Fruit fly (Drosophila melanogaster) whole organism, wandering third instar larva: ENCODE measurements around the gene Vm32E.

ENCODE experiments used
- Abd-B ChIP-seq: fragments of >200 bp; optimal IDR thresholded peaks from 2 replicates; lab custom pipeline; 2017; ENCODE audit warnings: missing biosample characterization, missing genetic modification characterization
- CrebA ChIP-seq: fragments of 200-800 bp; sonication (Bioruptor generic); optimal IDR thresholded peaks from 2 replicates; lab custom pipeline; 2016; ENCODE audit warnings: missing biosample characterization, mild to moderate bottlenecking, missing genetic modification characterization, borderline replicate concordance
- Dfd ChIP-seq: fragments of >200 bp; optimal IDR thresholded peaks from 2 replicates; lab custom pipeline; 2017; ENCODE audit warnings: missing biosample characterization, missing genetic modification characterization
- Dif ChIP-seq: fragments of 200-275, 200-300 bp; sonication (Bioruptor generic); optimal IDR thresholded peaks from 2 replicates; lab custom pipeline; 2018; ENCODE audit warnings: missing biosample characterization, missing genetic modification characterization; ENCODE audit not compliant: partially characterized antibody
- GATAd ChIP-seq: sonication (Bioruptor generic); optimal IDR thresholded peaks from 2 replicates; lab custom pipeline; 2016; ENCODE audit warnings: missing biosample characterization, missing genetic modification characterization
- HLH106 ChIP-seq: fragments of 200-800 bp; optimal IDR thresholded peaks from 3 replicates; lab custom pipeline; 2019; ENCODE audit warnings: missing biosample characterization, mild to moderate bottlenecking, missing genetic modification characterization, moderate library complexity
- Hr83 ChIP-seq: fragments of 200-300 bp; sonication (Bioruptor generic); optimal IDR thresholded peaks from 2 replicates; lab custom pipeline; 2016; ENCODE audit warnings: missing biosample characterization, mild to moderate bottlenecking, missing genetic modification characterization, moderate library complexity; ENCODE audit not compliant: poor library complexity, severe bottlenecking
- Mio ChIP-seq: sonication (Bioruptor generic); optimal IDR thresholded peaks from 2 replicates; lab custom pipeline; 2016; ENCODE audit warnings: missing biosample characterization, missing genetic modification characterization
- N ChIP-seq: fragments of >200 bp; optimal IDR thresholded peaks from 2 replicates; lab custom pipeline; 2018; ENCODE audit warnings: missing biosample characterization, missing external identifiers, missing genetic modification characterization
- OdsH ChIP-seq: fragments of 200-800 bp; sonication (Bioruptor generic); optimal IDR thresholded peaks from 2 replicates; lab custom pipeline; 2016; ENCODE audit warnings: missing biosample characterization, mild to moderate bottlenecking, missing genetic modification characterization
- Rel ChIP-seq, 2 experiments: fragments of 200-800 bp; sonication (Bioruptor generic) in 1 of 2; optimal IDR thresholded peaks; 2 replicates in 1 of 2; 3 replicates in 1 of 2; lab custom pipeline; 2016 to 2019; ENCODE audit warnings: mild to moderate bottlenecking in 2 of 2, missing biosample characterization in 2 of 2, missing genetic modification characterization in 2 of 2, moderate library complexity in 1 of 2
- Sp1 ChIP-seq: fragments of 200-800 bp; sonication (Bioruptor generic); optimal IDR thresholded peaks from 3 replicates; lab custom pipeline; 2019; ENCODE audit warnings: missing biosample characterization, mild to moderate bottlenecking, missing genetic modification characterization, moderate library complexity
- Vsx2 ChIP-seq: fragments of 200-300, 225-300 bp; sonication (Bioruptor generic); optimal IDR thresholded peaks from 2 replicates; lab custom pipeline; 2018; ENCODE audit warnings: missing biosample characterization, missing genetic modification characterization; ENCODE audit not compliant: partially characterized antibody
- dmrt93B ChIP-seq: fragments of 200-800 bp; sonication (Bioruptor generic); optimal IDR thresholded peaks from 2 replicates; lab custom pipeline; 2018; ENCODE audit warnings: missing biosample characterization, mild to moderate bottlenecking, missing genetic modification characterization
- dsf ChIP-seq: sonication (Bioruptor generic); optimal IDR thresholded peaks from 2 replicates; lab custom pipeline; 2016; ENCODE audit warnings: missing biosample characterization, missing genetic modification characterization, borderline replicate concordance
- ey ChIP-seq: fragments of 200-800 bp; sonication (Bioruptor generic); optimal IDR thresholded peaks from 2 replicates; lab custom pipeline; 2016; ENCODE audit warnings: missing biosample characterization, missing genetic modification characterization
- foxo ChIP-seq, 2 experiments: fragments of 200-800 bp; sonication (Bioruptor generic); optimal IDR thresholded peaks; 2 replicates in 1 of 2; 3 replicates in 1 of 2; lab custom pipeline; 2016 to 2017; ENCODE audit warnings: missing biosample characterization in 2 of 2, missing genetic modification characterization in 2 of 2
- fru ChIP-seq: fragments of 200-800 bp; sonication (Bioruptor generic); optimal IDR thresholded peaks from 3 replicates; lab custom pipeline; 2016; ENCODE audit warnings: missing biosample characterization, mild to moderate bottlenecking, missing genetic modification characterization
- h ChIP-seq: fragments of 200-800 bp; sonication (Bioruptor generic); optimal IDR thresholded peaks from 3 replicates; lab custom pipeline; 2016; ENCODE audit warnings: missing biosample characterization, mild to moderate bottlenecking, missing genetic modification characterization
- lola ChIP-seq: fragments of >200 bp; optimal IDR thresholded peaks from 2 replicates; lab custom pipeline; 2017; ENCODE audit warnings: missing biosample characterization, missing genetic modification characterization
- psq ChIP-seq: fragments of 200-800 bp; sonication (Bioruptor generic); optimal IDR thresholded peaks from 3 replicates; lab custom pipeline; 2017; ENCODE audit warnings: missing biosample characterization, mild to moderate bottlenecking, missing genetic modification characterization, moderate library complexity
- rgr ChIP-seq: fragments of 200-800 bp; sonication (Bioruptor generic); optimal IDR thresholded peaks from 3 replicates; lab custom pipeline; 2016; ENCODE audit warnings: missing biosample characterization, mild to moderate bottlenecking, missing genetic modification characterization
- sage ChIP-seq: fragments of 200-800 bp; sonication (Bioruptor generic); optimal IDR thresholded peaks from 2 replicates; lab custom pipeline; 2016; ENCODE audit warnings: missing biosample characterization, mild to moderate bottlenecking, missing genetic modification characterization
- sv ChIP-seq: fragments of 200-800 bp; sonication (Bioruptor generic); optimal IDR thresholded peaks from 3 replicates; lab custom pipeline; 2016; ENCODE audit warnings: missing biosample characterization, missing genetic modification characterization
- tai ChIP-seq: sonication (Bioruptor generic); optimal IDR thresholded peaks from 2 replicates; lab custom pipeline; 2016; ENCODE audit warnings: missing biosample characterization, missing genetic modification characterization
- woc ChIP-seq: sonication (Bioruptor generic); optimal IDR thresholded peaks from 2 replicates; lab custom pipeline; 2016; ENCODE audit warnings: missing biosample characterization, mild to moderate bottlenecking, missing genetic modification characterization

The Vm32E gene

DNA sequence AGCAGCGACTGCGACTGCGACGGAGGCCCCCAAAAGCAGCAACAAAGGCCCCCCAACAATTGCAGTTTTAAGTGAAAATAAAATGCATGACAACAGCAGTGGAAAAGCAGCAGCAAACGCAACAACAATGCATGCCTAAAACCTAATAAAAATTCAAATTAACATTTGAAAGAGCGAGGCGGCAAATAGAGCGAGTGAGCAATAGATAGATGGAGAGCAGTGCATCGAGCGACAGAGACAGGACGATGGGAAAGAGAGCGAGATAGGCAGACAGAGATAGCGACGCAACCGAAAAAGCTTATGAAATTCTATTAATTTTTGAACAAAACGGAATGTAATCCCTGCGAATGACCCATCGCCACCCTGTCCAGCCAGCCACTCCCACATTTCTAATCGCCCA lies 47.5 kb upstream of the Vm32E start:
- no peak for TF ChIP-seq HLH106 (tag; lab: Kevin White, UChicago)

DNA sequence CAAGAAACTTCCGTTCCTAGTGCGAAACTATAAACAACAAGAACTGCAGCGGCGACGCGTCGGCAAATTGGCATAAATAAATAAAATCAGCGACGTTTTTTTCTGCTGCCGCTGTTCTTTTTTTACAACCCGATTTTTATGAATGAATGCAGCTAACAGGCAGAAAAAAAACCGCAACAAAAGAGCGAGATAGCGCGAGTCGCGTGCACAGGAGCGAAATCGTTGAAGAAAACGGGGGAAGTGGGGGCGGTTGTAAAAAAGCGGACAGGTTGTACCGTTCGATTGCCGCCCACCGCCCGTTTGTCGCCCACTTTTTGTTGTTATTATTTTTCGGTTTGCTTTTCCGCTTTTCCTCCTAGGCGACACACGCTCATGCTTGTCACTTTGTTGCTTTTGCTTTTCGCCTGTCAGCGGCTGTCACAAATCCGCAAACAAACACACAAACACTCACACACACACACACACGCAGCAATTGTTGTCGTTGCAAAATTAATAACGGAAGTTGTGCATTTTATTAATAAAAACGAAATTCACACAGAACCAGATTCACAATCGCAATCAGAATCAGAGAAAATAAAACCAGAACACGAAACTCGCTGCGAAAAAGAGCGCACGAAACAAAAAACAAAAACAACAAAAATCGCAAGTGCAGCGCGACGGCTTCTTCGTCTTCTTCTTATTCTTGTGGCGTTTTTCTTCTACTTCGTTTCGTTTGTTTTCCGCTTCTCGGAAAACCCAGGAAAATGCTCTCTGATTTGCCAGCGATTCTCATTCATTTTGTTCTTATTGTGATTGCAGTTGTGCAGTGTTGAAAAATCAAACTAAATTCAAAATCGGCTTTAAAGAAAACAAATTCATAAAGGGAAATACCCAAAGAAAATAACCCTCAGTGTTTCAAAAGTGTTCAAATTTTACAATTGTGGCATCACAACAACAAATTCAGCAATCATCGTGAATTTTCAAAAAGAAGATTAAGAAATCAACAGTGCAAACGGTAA lies 39.8 kb upstream of the Vm32E start:
- TF ChIP-seq Vsx2 (GFP tag; lab: Kevin White, UChicago) (no peak), Dif (GFP tag; lab: Kevin White, UChicago) (no peak), tai (GFP tag; lab: Kevin White, UChicago) (no peak), ey (no peak), psq (GFP tag; lab: Kevin White, UChicago) (no peak), Rel (GFP tag; optimal IDR thresholded peaks at IDR 0.05; lab: Kevin White, UChicago) (no peak), Rel (tag; optimal IDR thresholded peaks at IDR 0.05; lab: Kevin White, UChicago) (no peak), woc (GFP tag; lab: Kevin White, UChicago) (no peak), OdsH (GFP tag; lab: Kevin White, UChicago) (no peak), Sp1 (no peak), Abd-B (GFP tag; lab: Kevin White, UChicago) (no peak), Dfd (GFP tag; lab: Kevin White, UChicago) (no peak), N (GFP tag; lab: Kevin White, UChicago) (no peak), dsf (GFP tag; lab: Kevin White, UChicago) (no peak)

DNA sequence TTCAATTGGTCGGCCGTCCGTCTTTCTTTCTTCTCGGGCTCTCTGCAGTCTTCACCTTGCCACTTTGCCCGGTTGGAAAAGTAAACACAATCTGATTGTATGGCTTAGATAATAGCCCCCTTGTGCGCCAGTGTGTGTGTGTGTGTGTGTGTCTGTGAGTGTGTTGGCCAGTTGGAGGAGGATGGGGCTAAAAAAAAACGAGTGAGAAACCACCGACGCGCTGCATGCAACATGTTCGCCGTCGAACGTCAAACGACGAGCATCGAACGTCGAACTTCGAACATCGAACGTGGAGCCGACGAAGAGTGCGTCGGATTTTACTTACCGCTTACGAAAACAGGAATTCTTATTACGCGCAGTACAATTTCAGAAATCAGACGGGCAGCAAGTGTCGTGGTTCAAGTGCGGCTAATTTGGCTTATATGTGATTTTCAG lies 38.9 kb upstream of the Vm32E start, which contains the start of gene ab:
TSS of gene ab (plus strand) at position 355 of the 435 bp plus-strand sequence.
- peak; percentile 77 for TF ChIP-seq Vsx2 (GFP tag; lab: Kevin White, UChicago)
- TF ChIP-seq foxo (GFP tag; optimal IDR thresholded peaks at IDR 0.05; lab: Kevin White, UChicago), result no peak
- TF ChIP-seq psq (GFP tag; lab: Kevin White, UChicago), result peak; percentile 0
- no peak for TF ChIP-seq Dfd (GFP tag; lab: Kevin White, UChicago)
- peak; percentile 4 for TF ChIP-seq rgr (GFP tag; lab: Kevin White, UChicago)

DNA sequence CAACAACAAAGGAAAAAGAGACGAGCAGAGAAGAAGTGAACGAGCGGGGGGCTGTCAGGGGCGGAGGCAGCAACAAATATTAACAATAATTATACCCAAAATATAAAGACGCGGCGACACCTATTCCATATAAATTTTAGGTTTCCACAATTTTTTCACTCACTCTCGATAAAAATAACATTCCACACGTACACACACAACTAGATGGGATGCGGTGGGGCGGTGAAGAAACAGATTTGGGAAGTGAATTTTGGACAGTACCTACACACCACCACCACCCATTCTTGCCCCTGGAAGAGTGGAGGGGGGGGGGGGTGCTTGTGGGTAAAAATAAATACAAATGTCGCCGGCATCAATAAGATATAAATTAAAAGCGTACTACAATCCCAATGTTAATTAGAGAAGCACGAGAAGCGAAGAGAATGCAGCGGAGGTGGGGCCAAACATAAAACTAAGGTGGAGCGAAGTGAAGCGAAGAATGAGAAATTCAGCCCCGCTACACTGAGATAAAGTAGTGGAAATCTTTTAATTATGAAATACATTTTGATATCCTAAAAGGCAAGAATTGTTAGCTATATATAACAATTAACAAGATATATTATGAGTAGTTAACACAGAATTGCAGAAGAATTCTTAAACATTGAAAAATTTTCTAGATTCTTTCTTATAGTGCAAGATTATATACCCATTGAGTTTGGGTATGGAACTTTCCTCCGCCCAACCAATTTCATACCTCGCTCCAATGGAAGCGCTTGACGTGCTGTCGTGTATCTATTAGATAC lies 37.3 kb upstream of the Vm32E start:
- TF ChIP-seq Vsx2 (GFP tag; lab: Kevin White, UChicago) (no peak), psq (GFP tag; lab: Kevin White, UChicago) (no peak), sv (peak; percentile 24), foxo (GFP tag; optimal IDR thresholded peaks at IDR 0.05; lab: Kevin White, UChicago) (no peak), N (GFP tag; lab: Kevin White, UChicago) (no peak), GATAd (GFP tag; lab: Kevin White, UChicago) (no peak), CrebA (GFP tag; lab: Kevin White, UChicago) (no peak), Dif (GFP tag; lab: Kevin White, UChicago) (no peak), OdsH (GFP tag; lab: Kevin White, UChicago) (peak; percentile 5), Dfd (GFP tag; lab: Kevin White, UChicago) (no peak), ey (no peak)

DNA sequence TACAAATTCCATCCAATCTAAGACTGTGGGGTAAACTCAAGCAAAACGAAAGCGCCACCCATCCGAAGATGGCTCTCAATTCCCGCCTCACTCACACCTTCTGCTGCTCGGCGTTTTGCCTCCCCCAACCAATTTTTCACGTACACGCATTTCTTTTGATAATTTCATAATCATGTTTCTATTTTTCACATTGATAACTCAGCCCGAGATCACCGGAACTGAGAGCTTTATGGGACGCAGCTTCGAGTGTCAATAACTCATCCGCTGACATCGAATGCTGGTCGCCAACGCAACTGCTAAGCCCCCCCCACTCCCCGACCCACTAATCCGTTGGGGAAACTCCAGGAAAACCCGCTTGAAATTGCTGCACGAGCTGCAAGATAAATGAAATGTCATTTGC lies 36.0 kb upstream of the Vm32E start:
- TF ChIP-seq sage (GFP tag; lab: Kevin White, UChicago), result no peak

DNA sequence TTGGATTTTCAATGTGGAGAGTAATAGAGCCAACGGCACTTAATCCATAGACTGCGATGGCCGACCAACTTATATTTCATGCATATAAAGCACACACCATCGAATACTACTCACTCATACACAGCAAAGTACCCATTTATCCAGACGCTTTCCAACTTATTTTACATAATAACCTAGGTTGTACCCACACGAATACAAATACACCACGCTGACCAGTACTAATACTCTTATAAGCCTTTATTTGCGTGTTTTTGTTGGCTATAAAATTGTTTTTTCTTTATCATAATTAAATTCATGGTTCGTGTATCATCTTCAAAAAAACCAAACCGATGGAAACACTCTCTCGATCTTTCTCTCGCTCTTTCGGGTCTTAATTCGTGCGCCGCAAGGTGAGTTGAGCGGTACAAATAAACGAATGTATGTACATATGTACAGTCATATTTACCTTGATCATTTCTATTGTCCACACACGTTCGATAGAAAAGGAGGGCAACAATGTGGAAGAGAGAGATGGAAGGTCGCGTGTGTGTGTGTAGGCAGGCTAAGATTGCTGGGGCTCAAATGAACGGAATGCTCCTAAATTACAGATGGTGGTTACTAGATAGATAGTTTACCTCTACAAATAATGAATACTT lies 35.3 kb upstream of the Vm32E start:
- TF ChIP-seq Hr83 (GFP tag; lab: Kevin White, UChicago), result no peak
- TF ChIP-seq dsf (GFP tag; lab: Kevin White, UChicago), result no peak
- TF ChIP-seq lola (GFP tag; lab: Kevin White, UChicago), result no peak
- no peak for TF ChIP-seq fru
- no peak for TF ChIP-seq h (GFP tag; lab: Kevin White, UChicago)
- TF ChIP-seq Mio (GFP tag; lab: Kevin White, UChicago), result no peak
- TF ChIP-seq dmrt93B (GFP tag; lab: Kevin White, UChicago), result no peak
- TF ChIP-seq rgr (GFP tag; lab: Kevin White, UChicago), result no peak
- TF ChIP-seq Dif (GFP tag; lab: Kevin White, UChicago), result no peak
